Fruit fly (Drosophila melanogaster) whole organism, pupa: ENCODE measurements around the gene CG42329.

Experiments used
- CG10348 ChIP-seq: fragments of 200-800 bp; sonication (Bioruptor generic); IDR thresholded peaks from 2 replicates; pipeline ENCODE4 v1.3.6; 2022; ENCODE audit warnings: missing biosample characterization, missing genetic modification characterization
- CG12605 ChIP-seq: fragments of 200-800 bp; sonication (Bioruptor generic); IDR thresholded peaks from 2 replicates; pipeline ENCODE4 v1.3.6; 2022; ENCODE audit warnings: missing biosample characterization, missing genetic modification characterization
- CG14655 ChIP-seq: fragments of 200-800 bp; sonication (Bioruptor generic); optimal IDR thresholded peaks from 3 replicates; lab custom pipeline; 2017; ENCODE audit warnings: mild to moderate bottlenecking, missing biosample characterization, missing genetic modification reagents, missing genetic modification characterization
- CG15710 ChIP-seq: fragments of 200-800 bp; sonication (Bioruptor generic); optimal IDR thresholded peaks from 2 replicates; lab custom pipeline; 2018; ENCODE audit warnings: missing biosample characterization, mild to moderate bottlenecking, missing genetic modification characterization, moderate library complexity
- CG17806 ChIP-seq: fragments of 200-800 bp; sonication (Bioruptor generic); optimal IDR thresholded peaks from 2 replicates; lab custom pipeline; 2018; ENCODE audit warnings: missing biosample characterization, mild to moderate bottlenecking, missing genetic modification characterization, moderate library complexity
- CG34367 ChIP-seq: fragments of 200-800 bp; sonication (Bioruptor generic); optimal IDR thresholded peaks from 2 replicates; lab custom pipeline; 2018; ENCODE audit warnings: missing biosample characterization, mild to moderate bottlenecking, missing genetic modification characterization
- CG4496 ChIP-seq: fragments of 200-800 bp; sonication (Bioruptor generic); IDR thresholded peaks from 3 replicates; pipeline ENCODE4 v1.3.6; 2022; ENCODE audit warnings: missing biosample characterization, missing genetic modification characterization
- CG9948 ChIP-seq: fragments of 200-800 bp; sonication (Bioruptor generic); optimal IDR thresholded peaks from 2 replicates; lab custom pipeline; 2018; ENCODE audit warnings: missing biosample characterization, mild to moderate bottlenecking, missing genetic modification characterization, moderate library complexity
- EcR ChIP-seq: fragments of 200-800 bp; sonication (Bioruptor generic); optimal IDR thresholded peaks from 3 replicates; lab custom pipeline; 2019; ENCODE audit warnings: missing biosample characterization, missing genetic modification characterization, mild to moderate bottlenecking, moderate library complexity, missing genetic modification reagents

dm6 chr2L:1218993-1219392 is at the start of gene CG42329:
- TF ChIP-seq CG12605 (GFP tag; lab: Robert Waterston, UW) (no peak), CG10348 (no peak), CG34367 (tag; lab: Kevin White, UChicago) (no peak), CG17806 (tag; lab: Kevin White, UChicago) (no peak), CG14655 (GFP tag; lab: Kevin White, UChicago) (no peak), EcR (GFP tag; lab: Kevin White, UChicago) (no peak), CG15710 (tag; lab: Kevin White, UChicago) (no peak), CG9948 (tag; lab: Kevin White, UChicago) (no peak), CG4496 (no peak)
